Worm (Caenorhabditis elegans): ENCODE measurements around the gene nhr-253.

nhr-253 gene

DNA sequence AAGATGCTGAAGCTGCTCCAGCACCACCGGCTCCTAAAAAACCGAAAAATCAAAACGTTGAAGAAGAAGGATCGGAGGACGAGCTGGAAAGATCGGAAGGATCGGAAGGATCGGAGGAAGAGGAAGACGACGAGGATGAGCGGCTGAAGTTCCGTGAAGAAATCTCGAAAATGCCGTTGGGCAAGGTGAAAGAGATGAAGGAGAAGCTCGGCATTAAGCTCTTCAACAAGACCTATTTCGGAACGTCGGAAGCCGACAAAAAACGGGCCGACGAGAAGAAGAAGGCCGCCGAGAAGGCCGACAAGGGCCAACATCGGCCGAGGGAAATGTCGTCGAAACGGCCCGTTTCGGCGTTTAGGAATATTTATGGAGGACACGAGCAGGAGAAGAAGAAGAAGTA is 35.1 kb upstream of the nhr-253 start:
- TF ChIP-seq mep-1 (tag; optimal IDR thresholded peaks at IDR 0.05) (no peak), ztf-11 (tag; optimal IDR thresholded peaks at IDR 0.05) (no peak)

DNA sequence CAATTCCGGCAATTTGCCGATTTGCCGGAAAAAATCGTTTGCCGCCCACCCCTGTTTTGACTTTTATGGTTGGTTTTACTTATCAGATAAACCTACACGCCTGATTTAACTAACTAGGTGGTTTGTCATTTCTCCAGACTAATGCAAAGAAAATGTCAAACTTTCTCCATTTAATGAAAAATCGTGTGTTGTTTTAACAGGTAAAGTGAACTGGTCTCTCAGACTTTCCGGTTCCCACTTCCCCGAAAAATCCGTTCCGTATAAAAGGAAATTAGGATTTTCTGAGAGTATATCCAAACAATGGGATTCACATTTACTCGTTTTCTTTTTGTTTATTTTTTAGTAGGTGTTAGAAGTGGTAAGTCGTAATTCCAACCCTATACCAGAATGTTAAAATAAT is 31.7 kb upstream of the nhr-253 start, which contains the start of gene mltn-6:
Gene mltn-6 (plus strand): TSS at position 301 of the 400 bp plus-strand sequence.
- no peak for TF ChIP-seq mls-2 (tag; optimal IDR thresholded peaks at IDR 0.05)

DNA sequence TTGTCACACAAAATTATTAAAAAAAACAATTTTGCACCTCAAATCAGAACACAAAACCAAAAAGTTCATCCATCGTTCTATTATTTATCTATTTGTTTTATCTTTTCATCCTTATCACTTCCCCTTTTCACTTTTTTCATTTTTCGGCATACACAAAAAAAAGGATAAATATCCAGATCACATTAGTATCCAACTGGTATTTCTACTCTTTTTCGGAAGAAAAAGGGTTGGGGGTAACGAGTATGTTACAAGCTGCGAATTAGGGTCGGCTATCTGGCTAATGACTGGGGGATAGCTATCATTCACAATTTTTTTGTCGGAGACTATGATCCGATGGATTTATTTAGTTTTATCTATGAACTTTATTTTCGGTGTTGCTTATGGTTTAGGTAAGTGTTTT is 26.4 kb upstream of the nhr-253 start, which contains the start of gene mltn-7:
Gene mltn-7 (plus strand): TSS at position 301 of the 400 bp plus-strand sequence.
- TF ChIP-seq sptf-1 (tag; optimal IDR thresholded peaks at IDR 0.05) (no peak), M03D4.4 (tag; optimal IDR thresholded peaks at IDR 0.05) (no peak), nhr-237 (tag; optimal IDR thresholded peaks at IDR 0.05) (no peak), zip-8 (tag; optimal IDR thresholded peaks at IDR 0.05) (no peak), nhr-2 (tag; optimal IDR thresholded peaks at IDR 0.05) (no peak), lin-13 (tag; optimal IDR thresholded peaks at IDR 0.05) (no peak), mep-1 (tag; optimal IDR thresholded peaks at IDR 0.05) (no peak), hlh-1 (tag; optimal IDR thresholded peaks at IDR 0.05) (no peak), flh-1 (GFP tag; optimal IDR thresholded peaks at IDR 0.05) (no peak), elt-1 (tag; optimal IDR thresholded peaks at IDR 0.05; ENCODE audit: borderline replicate concordance, insufficient read depth) (no peak), tbx-8 (GFP tag; optimal IDR thresholded peaks at IDR 0.05) (no peak)

DNA sequence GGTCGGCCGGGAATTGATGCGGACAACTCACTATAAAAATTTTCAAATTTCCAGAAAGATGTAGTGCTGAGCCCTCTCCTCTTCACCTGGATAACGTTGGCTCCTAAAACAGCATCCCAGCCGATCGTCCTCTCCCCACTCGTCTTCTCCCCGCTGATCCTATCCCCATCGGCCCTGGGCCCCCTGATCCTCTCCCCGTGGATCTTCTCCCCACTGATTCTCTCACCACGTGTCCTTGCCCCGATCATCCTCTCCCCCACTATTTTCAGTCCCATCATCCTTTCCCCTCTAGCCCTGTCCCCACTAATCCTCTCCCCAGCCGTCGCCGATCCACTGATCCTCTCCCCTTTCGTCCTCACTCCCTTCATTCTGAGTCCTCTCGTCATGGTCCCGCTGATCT is 23.2 kb upstream of the nhr-253 start:
- TF ChIP-seq ces-1 (GFP tag; optimal IDR thresholded peaks at IDR 0.05): no peak
- no peak for TF ChIP-seq lin-32 (GFP tag; optimal IDR thresholded peaks at IDR 0.05)
- TF ChIP-seq mls-2 (tag; optimal IDR thresholded peaks at IDR 0.05): no peak
- TF ChIP-seq mep-1 (tag; optimal IDR thresholded peaks at IDR 0.05): no peak
- no peak for TF ChIP-seq elt-1 (tag; optimal IDR thresholded peaks at IDR 0.05; ENCODE audit: borderline replicate concordance, insufficient read depth)
- no peak for TF ChIP-seq hlh-1 (tag; optimal IDR thresholded peaks at IDR 0.05)
- no peak for TF ChIP-seq mab-5 (tag; optimal IDR thresholded peaks at IDR 0.05)
- TF ChIP-seq ceh-43 (GFP tag; optimal IDR thresholded peaks at IDR 0.05): no peak
- TF ChIP-seq flh-1 (GFP tag; optimal IDR thresholded peaks at IDR 0.05): no peak
- no peak for TF ChIP-seq unc-39 (tag; optimal IDR thresholded peaks at IDR 0.05)

DNA sequence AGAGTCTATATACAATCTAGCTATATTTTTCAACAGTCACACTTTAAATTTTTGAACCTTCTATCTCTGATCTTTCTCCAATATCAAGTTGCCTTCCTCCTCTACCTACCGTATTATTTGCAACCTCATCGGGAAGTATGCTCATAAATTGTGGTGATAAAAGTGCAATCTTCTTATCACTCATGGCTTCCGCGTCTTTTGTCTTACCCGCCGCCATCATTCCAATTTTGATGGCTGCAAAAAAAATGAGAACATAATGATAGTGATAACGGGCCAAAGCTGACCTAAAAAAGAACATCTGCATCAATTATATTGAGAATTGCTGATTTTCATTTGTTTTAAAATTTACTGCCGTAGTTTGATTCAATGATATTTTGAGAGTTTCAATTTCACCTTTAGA is 19.6 kb upstream of the nhr-253 start:
- TF ChIP-seq pha-4 (tag; optimal IDR thresholded peaks at IDR 0.05) (no peak), nhr-2 (tag; optimal IDR thresholded peaks at IDR 0.05) (no peak), nhr-237 (tag; optimal IDR thresholded peaks at IDR 0.05) (no peak), ztf-11 (tag; optimal IDR thresholded peaks at IDR 0.05) (no peak), elt-1 (tag; optimal IDR thresholded peaks at IDR 0.05; ENCODE audit: borderline replicate concordance, insufficient read depth) (no peak), sptf-1 (tag; optimal IDR thresholded peaks at IDR 0.05) (no peak), blmp-1 (tag; optimal IDR thresholded peaks at IDR 0.05) (no peak), ceh-39 (tag; optimal IDR thresholded peaks at IDR 0.05) (no peak), ceh-83 (GFP tag; optimal IDR thresholded peaks at IDR 0.05) (no peak)

DNA sequence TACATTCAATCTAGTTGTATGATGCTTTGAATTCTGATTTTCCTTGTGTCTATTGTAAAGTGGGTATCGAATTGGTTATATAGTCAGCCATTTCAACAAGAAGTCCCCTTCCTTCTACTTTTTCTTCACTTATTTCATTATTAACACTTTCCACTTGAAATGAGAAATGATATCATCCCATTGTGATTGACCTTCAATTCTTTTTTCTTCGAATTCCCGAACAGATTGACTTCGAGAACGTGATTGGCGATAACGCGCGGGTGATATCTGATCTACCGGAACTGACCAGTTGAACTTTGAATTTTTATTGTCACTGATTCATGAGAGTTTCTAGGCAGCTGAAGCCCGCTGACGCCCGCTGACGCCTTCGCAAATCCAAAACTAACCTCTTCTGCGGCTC is 18.2 kb upstream of the nhr-253 start:
- TF ChIP-seq nhr-2 (tag; optimal IDR thresholded peaks at IDR 0.05): no peak
- TF ChIP-seq ceh-43 (GFP tag; optimal IDR thresholded peaks at IDR 0.05): no peak
- TF ChIP-seq ceh-39 (tag; optimal IDR thresholded peaks at IDR 0.05): no peak
- TF ChIP-seq ham-2 (GFP tag; optimal IDR thresholded peaks at IDR 0.05): no peak
- TF ChIP-seq ceh-83 (GFP tag; optimal IDR thresholded peaks at IDR 0.05): no peak
- TF ChIP-seq blmp-1 (tag; optimal IDR thresholded peaks at IDR 0.05): no peak
- no peak for TF ChIP-seq nhr-12 (tag; optimal IDR thresholded peaks at IDR 0.05)
- no peak for TF ChIP-seq flh-1 (GFP tag; optimal IDR thresholded peaks at IDR 0.05)
- TF ChIP-seq ces-1 (GFP tag; optimal IDR thresholded peaks at IDR 0.05): no peak
- no peak for TF ChIP-seq lsy-2 (tag; optimal IDR thresholded peaks at IDR 0.05)
- no peak for TF ChIP-seq ztf-11 (tag; optimal IDR thresholded peaks at IDR 0.05)
- no peak for TF ChIP-seq sem-2 (GFP tag; optimal IDR thresholded peaks at IDR 0.05)
- TF ChIP-seq M03D4.4 (tag; optimal IDR thresholded peaks at IDR 0.05): no peak
- no peak for TF ChIP-seq tbx-8 (GFP tag; optimal IDR thresholded peaks at IDR 0.05)
- no peak for TF ChIP-seq nhr-76 (tag; optimal IDR thresholded peaks at IDR 0.05)
- no peak for TF ChIP-seq nhr-237 (tag; optimal IDR thresholded peaks at IDR 0.05)

DNA sequence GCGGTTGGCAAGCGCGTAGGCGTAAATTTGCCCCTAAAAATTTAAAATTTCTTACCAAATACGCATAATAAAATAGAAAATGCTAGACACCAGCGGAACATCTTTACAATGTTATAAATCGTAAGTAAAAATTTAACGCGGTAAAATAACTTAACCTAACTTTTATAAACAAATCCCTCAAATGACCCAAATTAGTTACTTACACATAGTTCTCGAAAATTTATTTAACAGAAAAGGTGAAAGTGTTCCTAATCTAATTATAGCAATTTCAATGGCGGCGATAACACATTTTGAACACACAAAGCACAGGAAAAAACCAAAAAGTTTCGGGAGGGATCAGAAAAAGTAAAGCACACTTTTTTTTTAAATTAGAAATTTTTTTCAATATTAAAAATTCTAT is 16.2 kb upstream of the nhr-253 start, which contains the start of gene mltn-8:
Gene mltn-8 (minus strand): TSS at position 101 of the 400 bp plus-strand sequence.
- TF ChIP-seq drap-1 (GFP tag; optimal IDR thresholded peaks at IDR 0.05): no peak
- TF ChIP-seq lin-32 (GFP tag; optimal IDR thresholded peaks at IDR 0.05): no peak
- no peak for TF ChIP-seq ces-1 (GFP tag; optimal IDR thresholded peaks at IDR 0.05)
- TF ChIP-seq unc-39 (tag; optimal IDR thresholded peaks at IDR 0.05): no peak
- TF ChIP-seq ceh-83 (GFP tag; optimal IDR thresholded peaks at IDR 0.05): no peak
- no peak for TF ChIP-seq unc-120 (tag; optimal IDR thresholded peaks at IDR 0.05; ENCODE audit: poor library complexity, severe bottlenecking)
- TF ChIP-seq elt-3 (tag; optimal IDR thresholded peaks at IDR 0.05): no peak
- TF ChIP-seq flh-1 (GFP tag; optimal IDR thresholded peaks at IDR 0.05): no peak
- TF ChIP-seq nhr-76 (tag; optimal IDR thresholded peaks at IDR 0.05): no peak
- no peak for TF ChIP-seq mab-5 (tag; optimal IDR thresholded peaks at IDR 0.05)
- TF ChIP-seq blmp-1 (tag; optimal IDR thresholded peaks at IDR 0.05): no peak
- TF ChIP-seq ham-2 (GFP tag; optimal IDR thresholded peaks at IDR 0.05): no peak
- TF ChIP-seq nhr-28 (tag; optimal IDR thresholded peaks at IDR 0.05): no peak
- no peak for TF ChIP-seq nhr-2 (tag; optimal IDR thresholded peaks at IDR 0.05)
- no peak for TF ChIP-seq mep-1 (tag; optimal IDR thresholded peaks at IDR 0.05)
- TF ChIP-seq sptf-1 (tag; optimal IDR thresholded peaks at IDR 0.05): no peak
- no peak for TF ChIP-seq nhr-12 (tag; optimal IDR thresholded peaks at IDR 0.05)
